Worm (Caenorhabditis elegans): ENCODE data around the gene T24A6.16.
A peak's percentile ranks its signal among the peaks of the same experiment; 100 is the strongest.

Gene T24A6.16

DNA sequence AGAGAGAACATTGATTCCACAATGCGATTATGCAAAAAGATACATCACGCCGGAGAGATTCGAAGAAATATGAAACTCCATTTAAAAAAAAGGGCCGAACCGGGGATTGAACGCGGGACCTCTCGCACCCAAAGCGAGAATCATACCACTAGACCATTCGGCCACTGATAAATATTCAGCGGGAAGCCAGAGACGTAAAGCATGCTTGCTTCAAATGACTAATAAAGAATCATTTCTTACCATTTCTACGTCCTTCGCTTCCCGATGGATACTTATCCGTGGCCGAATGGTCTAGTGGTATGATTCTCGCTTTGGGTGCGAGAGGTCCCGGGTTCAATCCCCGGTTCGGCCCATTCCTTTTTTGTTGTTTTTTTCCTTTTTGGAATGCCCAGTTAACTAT, 25.5 kb upstream of the T24A6.16 start (continued):
- TF ChIP-seq nhr-41 (GFP tag; IDR thresholded peaks at IDR 0.05) (no peak), nhr-42 (GFP tag; IDR thresholded peaks at IDR 0.05) (0 out of 2 replicates have a peak, but pooled peaks have one; percentile 24), lin-15B (tag; optimal IDR thresholded peaks at IDR 0.05) (no peak), zip-11 (GFP tag; IDR thresholded peaks at IDR 0.05) (no peak), lin-38 (GFP tag; IDR thresholded peaks at IDR 0.05) (peak; percentile 64), lir-3 (tag; optimal IDR thresholded peaks at IDR 0.05) (peak; percentile 6), vab-7 (GFP tag; IDR thresholded peaks at IDR 0.05) (peak; percentile 58; the same call in 1 of the 2 replicates), mxl-2 (GFP tag; conservative IDR thresholded peaks at IDR 0.05) (0 out of 2 replicates have a peak, but pooled peaks have one; percentile 49), ctbp-1 (GFP tag; IDR thresholded peaks at IDR 0.05) (0 out of 2 replicates have a peak, but pooled peaks have one; percentile 41), mes-2 (tag; optimal IDR thresholded peaks at IDR 0.05; ENCODE audit: poor library complexity, severe bottlenecking) (peak; percentile 35), zfp-3 (GFP tag; conservative IDR thresholded peaks at IDR 0.05) (no peak), F37D6.2 (tag; optimal IDR thresholded peaks at IDR 0.05) (no peak), ceh-62 (tag; optimal IDR thresholded peaks at IDR 0.05) (no peak), tag-97 (GFP tag; IDR thresholded peaks at IDR 0.05) (no peak), hmg-1.1 (GFP tag; IDR thresholded peaks at IDR 0.05) (peak; percentile 44; the same call in 1 of the 2 replicates), arid-1 (GFP tag; conservative IDR thresholded peaks at IDR 0.05) (0 out of 2 replicates have a peak, but pooled peaks have one; percentile 36), nhr-76 (tag; optimal IDR thresholded peaks at IDR 0.05) (no peak), F49E8.2 (tag; optimal IDR thresholded peaks at IDR 0.05; ENCODE audit: borderline replicate concordance) (no peak), hlh-11 (tag; optimal IDR thresholded peaks at IDR 0.05) (no peak), fos-1 (tag; optimal IDR thresholded peaks at IDR 0.05) (no peak), set-16 (GFP tag; IDR thresholded peaks at IDR 0.05) (no peak), attf-4 (tag; optimal IDR thresholded peaks at IDR 0.05) (no peak), Y48G9A.11 (GFP tag; IDR thresholded peaks at IDR 0.05) (peak; percentile 70), lin-29 (GFP tag; IDR thresholded peaks at IDR 0.05) (no peak), ztf-11 (tag; optimal IDR thresholded peaks at IDR 0.05) (no peak), unc-39 (tag; optimal IDR thresholded peaks at IDR 0.05) (no peak)

DNA sequence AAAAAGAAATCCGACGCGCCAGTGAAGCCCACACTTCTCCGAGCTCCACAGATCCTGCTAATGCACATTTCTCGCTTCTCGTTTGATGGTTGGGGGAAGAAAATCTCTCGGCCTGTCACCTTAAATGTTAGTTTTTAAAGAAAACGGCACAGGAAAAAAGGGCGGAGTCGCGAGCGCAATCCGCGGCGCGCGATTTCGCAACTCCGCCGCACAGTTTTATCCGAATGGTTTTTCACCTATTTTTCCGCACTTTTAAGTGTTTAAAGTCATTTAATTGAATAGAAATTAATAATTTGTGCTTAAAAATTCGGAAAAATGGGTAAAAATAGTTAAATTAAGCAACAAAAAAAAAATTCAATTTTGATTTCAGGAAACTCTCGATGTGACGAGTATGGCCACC, 24.9 kb upstream of the T24A6.16 start:
- no peak for TF ChIP-seq sdz-12 (GFP tag; optimal IDR thresholded peaks at IDR 0.05)
- TF ChIP-seq unc-62 (GFP tag; optimal IDR thresholded peaks at IDR 0.05 in 1 of 2), result no peak
- no peak for TF ChIP-seq unc-62 (tag; optimal IDR thresholded peaks at IDR 0.05)
- TF ChIP-seq aha-1 (tag), result peak; percentile 75
- no peak for TF ChIP-seq saeg-2 (GFP tag; IDR thresholded peaks at IDR 0.05)
- TF ChIP-seq mxl-3 (GFP tag; optimal IDR thresholded peaks at IDR 0.05), result no peak
- TF ChIP-seq Y5F2A.4 (GFP tag; optimal IDR thresholded peaks at IDR 0.05), result no peak
- TF ChIP-seq T20F7.1 (GFP tag; optimal IDR thresholded peaks at IDR 0.05), result no peak
- TF ChIP-seq Y105C5A.15 (GFP tag; IDR thresholded peaks at IDR 0.05), result no peak
- TF ChIP-seq Y75B8A.6 (GFP tag; IDR thresholded peaks at IDR 0.05), result no peak
- TF ChIP-seq ztf-7 (tag; optimal IDR thresholded peaks at IDR 0.05), result no peak
- no peak for TF ChIP-seq dmd-8 (GFP tag; IDR thresholded peaks at IDR 0.05)
- no peak for TF ChIP-seq vab-7 (GFP tag; IDR thresholded peaks at IDR 0.05)
- no peak for TF ChIP-seq arid-1 (GFP tag; conservative IDR thresholded peaks at IDR 0.05)
- 0 out of 2 replicates have a peak, but pooled peaks have one; percentile 22 for TF ChIP-seq pha-4 (GFP tag; IDR thresholded peaks at IDR 0.05)
- TF ChIP-seq pha-4 (tag; optimal IDR thresholded peaks at IDR 0.05), result no peak
- no peak for TF ChIP-seq skn-1 (tag; optimal IDR thresholded peaks at IDR 0.05)
- TF ChIP-seq egl-27 (tag; optimal IDR thresholded peaks at IDR 0.05), result no peak
- TF ChIP-seq madf-9 (GFP tag; conservative IDR thresholded peaks at IDR 0.05), result no peak
- TF ChIP-seq daf-16 (GFP tag; optimal IDR thresholded peaks at IDR 0.05), result no peak
- TF ChIP-seq daf-16 (tag; optimal IDR thresholded peaks at IDR 0.05), result no peak
- TF ChIP-seq dpl-1 (GFP tag; optimal IDR thresholded peaks at IDR 0.05), result peak; percentile 27
- TF ChIP-seq nhr-41 (GFP tag; IDR thresholded peaks at IDR 0.05), result no peak
- TF ChIP-seq Y48G9A.11 (GFP tag; IDR thresholded peaks at IDR 0.05), result 0 out of 2 replicates have a peak, but pooled peaks have one; percentile 22
- no peak for TF ChIP-seq nhr-10 (tag; optimal IDR thresholded peaks at IDR 0.05)
- TF ChIP-seq mes-2 (tag; optimal IDR thresholded peaks at IDR 0.05; ENCODE audit: poor library complexity, severe bottlenecking), result peak; percentile 75
- no peak for TF ChIP-seq nhr-237 (tag; optimal IDR thresholded peaks at IDR 0.05)
- no peak for TF ChIP-seq F37D6.2 (tag; optimal IDR thresholded peaks at IDR 0.05)
- TF ChIP-seq nhr-76 (tag; optimal IDR thresholded peaks at IDR 0.05), result no peak
- TF ChIP-seq ceh-82 (tag; optimal IDR thresholded peaks at IDR 0.05), result no peak
- no peak for TF ChIP-seq unc-39 (tag; optimal IDR thresholded peaks at IDR 0.05)
- no peak for TF ChIP-seq madf-5 (GFP tag; IDR thresholded peaks at IDR 0.05)
- TF ChIP-seq lin-15B (tag; optimal IDR thresholded peaks at IDR 0.05), result no peak
- TF ChIP-seq mdt-29 (GFP tag; IDR thresholded peaks at IDR 0.05), result no peak

Data from whole organism, L4 larva.